Worm (Caenorhabditis elegans) whole organism, L2 larva: ENCODE measurements around the gene shk-1.
A peak's percentile ranks its signal among the peaks of the same experiment; 100 is the strongest.

Source experiments
- ZK546.5 ChIP-seq: sonication (generic microtip); optimal IDR thresholded peaks from 2 replicates; lab custom pipeline; 2017; ENCODE audit warnings: missing biosample characterization, missing genetic modification characterization
- aly-2 ChIP-seq: fragments of 150-350 bp; optimal IDR thresholded peaks from 2 replicates; lab custom pipeline; 2014; ENCODE audit warnings: missing biosample characterization, missing genetic modification characterization
- dmd-4 ChIP-seq: sonication (generic microtip); optimal IDR thresholded peaks from 2 replicates; lab custom pipeline; 2017; ENCODE audit warnings: missing biosample characterization, missing genetic modification characterization
- fos-1 ChIP-seq: fragments of 150-350 bp; optimal IDR thresholded peaks from 2 replicates; lab custom pipeline; 2014; ENCODE audit warnings: missing biosample characterization, missing genetic modification characterization
- skn-1 ChIP-seq: sonication (generic microtip); optimal IDR thresholded peaks from 2 replicates; lab custom pipeline; 2017; ENCODE audit warnings: missing biosample characterization, missing genetic modification characterization
- ztf-4 ChIP-seq: fragments of 150-350 bp; optimal IDR thresholded peaks from 2 replicates; lab custom pipeline; 2014; ENCODE audit warnings: missing biosample characterization, missing genetic modification characterization

ce11 chrII:9774653-9775052, 16.6 kb downstream of the shk-1 start:
- no peak for TF ChIP-seq dmd-4
- TF ChIP-seq ZK546.5 = no peak
- TF ChIP-seq aly-2 (tag; lab: Kevin White, UChicago) = no peak
- TF ChIP-seq skn-1 (tag; lab: Kevin White, UChicago) = no peak
- peak; percentile 52 for TF ChIP-seq fos-1
- TF ChIP-seq ztf-4 (tag; lab: Kevin White, UChicago) = no peak
